Worm (Caenorhabditis elegans) whole organism, midembryonic: ENCODE data around the gene ZK1290.11.

Experiments used
- T22C8.4 ChIP-seq: fragments of 200-800 bp; sonication (Bioruptor generic); IDR thresholded peaks from 2 replicates; pipeline ENCODE4 v1.3.6; 2022; ENCODE audit warnings: missing genetic modification characterization, missing compliant biosample characterization
- cog-1 ChIP-seq: sonication (generic microtip); optimal IDR thresholded peaks from 2 replicates; lab custom pipeline; 2016; ENCODE audit warnings: missing genetic modification characterization, missing compliant biosample characterization
- flt-1 ChIP-seq: fragments of 200-800 bp; sonication (Bioruptor generic); IDR thresholded peaks from 2 replicates; pipeline ENCODE4 v1.3.6; 2022; ENCODE audit warnings: missing genetic modification characterization, missing compliant biosample characterization
- med-1 ChIP-seq: sonication (generic microtip); optimal IDR thresholded peaks from 2 replicates; lab custom pipeline; 2017; ENCODE audit warnings: missing genetic modification characterization, mild to moderate bottlenecking, missing compliant biosample characterization, antibody characterized with exemption, missing genetic modification reagents; ENCODE audit not compliant: insufficient read depth
- ref-1 ChIP-seq: fragments of 200-800 bp; sonication (Bioruptor generic); conservative IDR thresholded peaks from 2 replicates; pipeline ENCODE4 v1.3.6; 2022; ENCODE audit warnings: missing genetic modification reagents, missing genetic modification characterization, missing compliant biosample characterization
- tab-1 ChIP-seq: fragments of 200-800 bp; sonication (Bioruptor generic); IDR thresholded peaks from 2 replicates; pipeline ENCODE4 v1.3.6; 2022; ENCODE audit warnings: missing genetic modification characterization, missing compliant biosample characterization
- ztf-23 ChIP-seq: fragments of 200-800 bp; sonication (Bioruptor generic); IDR thresholded peaks from 2 replicates; pipeline ENCODE4 v1.3.6; 2022; ENCODE audit warnings: missing genetic modification reagents, missing genetic modification characterization, missing compliant biosample characterization
- ztf-29 ChIP-seq: fragments of 200-800 bp; sonication (Bioruptor generic); IDR thresholded peaks from 2 replicates; pipeline ENCODE4 v1.3.6; 2022; ENCODE audit warnings: missing genetic modification reagents, missing genetic modification characterization, missing compliant biosample characterization

ce11 chrII:7599357-7599756, 38.0 kb upstream of the ZK1290.11 start, which contains the start of gene npp-21:
- TF ChIP-seq med-1 (GFP tag; lab: Kevin White, UChicago): no peak
- TF ChIP-seq T22C8.4 (GFP tag; lab: Robert Waterston, UW): no peak
- no peak for TF ChIP-seq ztf-29 (GFP tag; lab: Robert Waterston, UW)
- TF ChIP-seq ref-1 (GFP tag; lab: Robert Waterston, UW): no peak
- no peak for TF ChIP-seq cog-1 (tag; lab: Kevin White, UChicago)
- TF ChIP-seq ztf-23: no peak
- TF ChIP-seq tab-1 (GFP tag; lab: Robert Waterston, UW): no peak
- no peak for TF ChIP-seq flt-1
